Worm (Caenorhabditis elegans) whole organism, early embryonic: ENCODE measurements around the gene ire-1.

ENCODE experiments used
- B0310.2 ChIP-seq: sonication (generic microtip); optimal IDR thresholded peaks from 2 replicates; lab custom pipeline; 2016; ENCODE audit warnings: mild to moderate bottlenecking, missing genetic modification characterization, missing compliant biosample characterization
- ceh-36 ChIP-seq: sonication (generic microtip); optimal IDR thresholded peaks from 2 replicates; lab custom pipeline; 2016; ENCODE audit warnings: missing genetic modification characterization, inconsistent platforms, missing compliant biosample characterization
- ets-7 ChIP-seq: sonication (generic microtip); optimal IDR thresholded peaks from 2 replicates; lab custom pipeline; 2016; ENCODE audit warnings: missing genotype, missing genetic modification characterization, missing compliant biosample characterization
- scrt-1 ChIP-seq: fragments of 200-800 bp; sonication (Bioruptor generic); IDR thresholded peaks from 2 replicates; pipeline ENCODE4 v1.3.6; 2022; ENCODE audit warnings: missing genetic modification characterization, missing compliant biosample characterization
- tra-4 ChIP-seq: sonication (generic microtip); optimal IDR thresholded peaks from 2 replicates; lab custom pipeline; 2017; ENCODE audit warnings: missing genetic modification characterization, missing compliant biosample characterization

DNA sequence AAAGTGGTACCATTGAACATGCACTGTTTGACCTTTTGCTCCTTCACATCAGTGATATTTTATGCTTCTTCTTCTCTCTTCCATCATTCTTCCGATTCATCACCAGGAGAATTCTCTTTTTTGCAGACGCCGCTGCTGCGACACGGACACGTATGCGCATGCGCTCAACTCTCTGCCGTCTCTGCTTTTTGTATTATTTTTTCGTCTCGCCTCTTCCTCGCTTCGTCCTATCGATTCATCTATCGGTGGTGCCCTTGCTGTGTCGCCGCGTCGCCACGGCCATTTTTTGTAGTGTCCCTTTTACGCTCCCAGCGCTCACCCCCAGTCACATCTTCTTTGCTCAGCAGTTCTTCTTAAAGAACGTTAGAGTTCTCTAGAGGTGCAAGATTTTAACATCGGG lies 1.4 kb upstream of the ire-1 start:
- TF ChIP-seq B0310.2 (tag; lab: Kevin White, UChicago) (no peak), scrt-1 (GFP tag; lab: Robert Waterston, UW) (no peak), tra-4 (tag; lab: Kevin White, UChicago) (no peak), ceh-36 (tag; lab: Kevin White, UChicago) (no peak), ets-7 (tag; lab: Kevin White, UChicago) (no peak)
